Worm (Caenorhabditis elegans): ENCODE data around the gene tes-1.

ce11 chrIV:7420913-7421312, 30.3 kb downstream of the tes-1 start, which contains the start of gene srtx-1:
- TF ChIP-seq W03F9.2 (tag; optimal IDR thresholded peaks at IDR 0.05) (no peak), dao-5 (tag; optimal IDR thresholded peaks at IDR 0.05) (no peak), him-1 (tag; optimal IDR thresholded peaks at IDR 0.05) (no peak)
